Worm (Caenorhabditis elegans) whole organism, L1 larva: ENCODE data around the gene zhp-4.

ENCODE experiments used
- C04F5.9 ChIP-seq: sonication (generic microtip); optimal IDR thresholded peaks from 2 replicates; lab custom pipeline; 2016; ENCODE audit warnings: missing genetic modification characterization, missing compliant biosample characterization
- C34B4.2 ChIP-seq: sonication (generic microtip); optimal IDR thresholded peaks from 2 replicates; lab custom pipeline; 2017; ENCODE audit warnings: mild to moderate bottlenecking, missing genetic modification characterization, missing compliant biosample characterization
- Y116A8C.19 ChIP-seq: sonication (generic microtip); optimal IDR thresholded peaks from 2 replicates; lab custom pipeline; 2016; ENCODE audit warnings: missing compliant biosample characterization, missing genetic modification characterization, borderline replicate concordance
- aly-2 ChIP-seq: fragments of 150-350 bp; optimal IDR thresholded peaks from 2 replicates; lab custom pipeline; 2014; ENCODE audit warnings: missing biosample characterization, missing genetic modification characterization
- blmp-1 ChIP-seq: fragments of 150-350 bp; optimal IDR thresholded peaks from 2 replicates; lab custom pipeline; 2014; ENCODE audit warnings: missing biosample characterization, missing genetic modification characterization
- ceh-63 ChIP-seq: fragments of 200-800 bp; sonication (Bioruptor generic); optimal IDR thresholded peaks from 2 replicates; lab custom pipeline; 2018; ENCODE audit warnings: mild to moderate bottlenecking, missing genetic modification characterization, missing compliant biosample characterization
- ceh-8 ChIP-seq: fragments of 200-800 bp; sonication (Bioruptor generic); optimal IDR thresholded peaks from 2 replicates; lab custom pipeline; 2018; ENCODE audit warnings: mild to moderate bottlenecking, missing genetic modification characterization, moderate library complexity, missing compliant biosample characterization
- ceh-88 ChIP-seq: fragments of 200-800 bp; sonication (Bioruptor generic); IDR thresholded peaks from 2 replicates; pipeline ENCODE4 v1.3.6; 2022; ENCODE audit warnings: missing genetic modification characterization, missing compliant biosample characterization
- dsc-1 ChIP-seq: sonication (generic microtip); optimal IDR thresholded peaks from 2 replicates; lab custom pipeline; 2016; ENCODE audit warnings: mild to moderate bottlenecking, missing genetic modification characterization, missing compliant biosample characterization
- efl-1 ChIP-seq, 4 experiments: fragments of 150-350 bp; optimal IDR thresholded peaks in 3 of 4; peaks in 1 of 4; 1 replicate in 1 of 4; 2 replicates in 3 of 4; lab custom pipeline; 2014; ENCODE audit warnings: missing biosample characterization in 2 of 4, missing genetic modification characterization in 2 of 4, missing genetic modification reagents in 2 of 4
- efl-3 ChIP-seq: fragments of 200-800 bp; sonication (Bioruptor generic); optimal IDR thresholded peaks from 2 replicates; lab custom pipeline; 2018; ENCODE audit warnings: mild to moderate bottlenecking, missing genetic modification characterization, missing compliant biosample characterization
- ets-5 ChIP-seq: fragments of 200-800 bp; sonication (Bioruptor generic); IDR thresholded peaks from 2 replicates; pipeline ENCODE4 v1.3.6; 2022; ENCODE audit warnings: missing genetic modification characterization, missing compliant biosample characterization
- fkh-4 ChIP-seq: sonication (generic microtip); optimal IDR thresholded peaks from 2 replicates; lab custom pipeline; 2016; ENCODE audit warnings: missing compliant biosample characterization, missing genetic modification characterization, borderline replicate concordance
- fos-1 ChIP-seq: fragments of 150-350 bp; optimal IDR thresholded peaks from 2 replicates; lab custom pipeline; 2014; ENCODE audit warnings: missing biosample characterization, missing genetic modification characterization
- grh-1 ChIP-seq: fragments of 200-800 bp; sonication (Bioruptor generic); IDR thresholded peaks from 2 replicates; pipeline ENCODE4 v1.3.6; 2022; ENCODE audit warnings: missing genetic modification reagents, missing genetic modification characterization, missing compliant biosample characterization
- hpl-2 ChIP-seq: fragments of 150-350 bp; optimal IDR thresholded peaks from 2 replicates; lab custom pipeline; 2014; ENCODE audit warnings: missing biosample characterization, missing genetic modification reagents, missing genetic modification characterization
- mab-9 ChIP-seq: fragments of 200-800 bp; sonication (Bioruptor generic); IDR thresholded peaks from 2 replicates; pipeline ENCODE4 v1.3.6; 2022; ENCODE audit warnings: missing genetic modification reagents, missing genetic modification characterization, missing compliant biosample characterization
- mep-1 ChIP-seq: fragments of 150-350 bp; optimal IDR thresholded peaks from 2 replicates; lab custom pipeline; 2014; ENCODE audit warnings: missing biosample characterization, missing genetic modification characterization
- nhr-11 ChIP-seq: fragments of 150-350 bp; optimal IDR thresholded peaks from 2 replicates; lab custom pipeline; 2014; ENCODE audit warnings: missing biosample characterization, missing genetic modification characterization
- nhr-19 ChIP-seq: fragments of 200-800 bp; sonication (Bioruptor generic); conservative IDR thresholded peaks from 2 replicates; pipeline ENCODE4 v1.3.6; 2022; ENCODE audit warnings: missing genetic modification characterization, missing compliant biosample characterization
- nhr-76 ChIP-seq: sonication (generic microtip); optimal IDR thresholded peaks from 2 replicates; lab custom pipeline; 2017; ENCODE audit warnings: missing biosample characterization, missing genetic modification characterization
- nhr-84 ChIP-seq: sonication (generic microtip); optimal IDR thresholded peaks from 2 replicates; lab custom pipeline; 2017; ENCODE audit warnings: missing biosample characterization, missing genetic modification characterization
- nhr-85 ChIP-seq: sonication (generic microtip); peaks from one replicate; lab custom pipeline; 2016; ENCODE audit warnings: missing genetic modification characterization, inconsistent platforms, missing compliant biosample characterization
- pag-3 ChIP-seq: sonication (generic microtip); optimal IDR thresholded peaks from 2 replicates; lab custom pipeline; 2017; ENCODE audit warnings: missing genetic modification characterization, mild to moderate bottlenecking, missing compliant biosample characterization, antibody characterized with exemption, borderline replicate concordance; ENCODE audit not compliant: insufficient read depth
- pqm-1 ChIP-seq: sonication (generic microtip); optimal IDR thresholded peaks from 3 replicates; lab custom pipeline; 2017; ENCODE audit warnings: missing biosample characterization, missing genetic modification characterization
- sup-37 ChIP-seq: fragments of 200-800 bp; sonication (Bioruptor generic); optimal IDR thresholded peaks from 2 replicates; lab custom pipeline; 2018; ENCODE audit warnings: mild to moderate bottlenecking, missing genetic modification characterization, missing compliant biosample characterization
- tbx-2 ChIP-seq: sonication (generic microtip); optimal IDR thresholded peaks from 2 replicates; lab custom pipeline; 2016; ENCODE audit warnings: missing genetic modification characterization, missing compliant biosample characterization
- unc-98 ChIP-seq: fragments of 200-800 bp; sonication (Bioruptor generic); IDR thresholded peaks from 2 replicates; pipeline ENCODE4 v1.3.6; 2022; ENCODE audit warnings: missing genetic modification characterization, missing compliant biosample characterization
- ztf-11 ChIP-seq, 2 experiments: sonication (generic microtip); optimal IDR thresholded peaks; 2 replicates each; lab custom pipeline; 2016 to 2017; ENCODE audit warnings: missing genetic modification characterization in 2 of 2, missing biosample characterization in 1 of 2, missing compliant biosample characterization in 1 of 2

Gene zhp-4

DNA sequence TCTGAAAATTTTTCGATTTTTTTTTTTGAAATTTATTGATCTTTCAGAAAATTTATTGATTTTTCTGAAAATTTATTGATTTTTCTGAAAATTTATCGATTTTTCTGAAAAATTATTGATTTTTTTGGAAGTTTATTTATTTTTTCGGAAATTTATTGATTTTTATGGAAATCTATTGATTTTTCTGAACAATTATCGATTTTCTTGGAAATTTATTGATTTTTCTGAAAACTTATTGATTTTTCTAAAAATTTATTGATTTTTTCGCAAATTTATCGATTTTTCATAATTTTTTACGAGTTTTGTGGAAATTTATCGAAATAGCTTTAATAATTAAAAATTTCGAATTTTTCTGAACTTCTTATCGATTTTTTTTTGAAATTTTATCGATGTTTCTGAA, 5.5 kb upstream of the zhp-4 start:
- TF ChIP-seq tbx-2 (tag; lab: Kevin White, UChicago), result no peak
- no peak for TF ChIP-seq efl-1 (optimal IDR thresholded peaks at IDR 0.05; lab: Kevin White, UChicago)
- no peak for TF ChIP-seq efl-1 (GFP tag; optimal IDR thresholded peaks at IDR 0.05 in 1 of 2; lab: Kevin White, UChicago)
- no peak for TF ChIP-seq ztf-11 (tag; optimal IDR thresholded peaks at IDR 0.05; lab: Kevin White, UChicago)
- TF ChIP-seq Y116A8C.19 (tag; lab: Kevin White, UChicago), result no peak
- TF ChIP-seq C04F5.9 (tag; lab: Kevin White, UChicago), result no peak
- TF ChIP-seq grh-1 (GFP tag; lab: Robert Waterston, UW), result no peak
- TF ChIP-seq mab-9, result no peak
- no peak for TF ChIP-seq nhr-11 (tag; lab: Kevin White, UChicago)
- TF ChIP-seq aly-2 (tag; lab: Kevin White, UChicago), result no peak
- TF ChIP-seq, all 84 proteins: peak for 0

DNA sequence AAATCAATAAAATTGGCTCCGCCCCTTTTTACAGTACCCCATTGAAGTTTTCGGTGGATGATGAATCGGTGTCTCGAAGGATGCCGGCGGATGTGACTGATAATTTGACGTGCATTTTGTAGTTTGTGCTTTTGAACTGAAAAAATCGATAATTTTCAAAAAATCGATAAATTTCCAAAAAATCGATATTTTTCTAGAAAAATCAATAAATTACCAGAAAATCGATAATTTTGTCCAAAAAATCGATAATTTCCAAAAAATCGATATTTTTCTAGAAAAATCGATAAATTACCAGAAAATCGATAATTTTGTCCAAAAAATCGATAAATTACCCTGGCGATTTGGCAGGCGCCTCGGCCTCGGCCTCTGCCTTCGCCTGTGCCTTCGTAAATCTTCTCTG, 2.1 kb downstream of the zhp-4 start:
- TF ChIP-seq mep-1 (tag; lab: Kevin White, UChicago) (no peak), efl-1 (optimal IDR thresholded peaks at IDR 0.05; lab: Kevin White, UChicago) (no peak), efl-1 (GFP tag; optimal IDR thresholded peaks at IDR 0.05 in 1 of 2; lab: Kevin White, UChicago) (peak in 1 of 2 experiments; percentile 39), aly-2 (tag; lab: Kevin White, UChicago) (no peak)

DNA sequence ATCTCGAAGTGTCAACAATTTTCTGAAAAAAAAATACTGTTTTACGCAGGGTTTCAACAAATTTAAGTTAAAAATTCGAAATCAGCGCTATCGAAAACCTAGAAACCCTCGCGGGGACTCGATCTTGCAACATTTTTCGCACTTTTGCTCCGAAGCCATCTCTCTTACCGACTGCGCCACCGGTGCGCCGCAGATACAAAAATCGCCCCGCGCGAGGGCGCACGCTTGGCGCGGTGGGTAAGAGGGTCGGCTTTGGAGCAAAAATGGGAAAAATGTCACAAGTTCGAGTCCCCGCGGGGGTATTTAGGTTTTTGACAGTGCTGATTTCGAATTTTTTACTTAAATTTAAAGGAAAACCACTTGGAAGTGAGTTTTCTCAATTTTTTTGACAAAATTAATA, 10.7 kb downstream of the zhp-4 start:
- no peak for TF ChIP-seq ceh-8 (GFP tag; lab: Kevin White, UChicago)
- TF ChIP-seq ceh-63 (GFP tag; lab: Kevin White, UChicago), result no peak
- no peak for TF ChIP-seq dsc-1 (tag; lab: Kevin White, UChicago)
- no peak for TF ChIP-seq nhr-76 (tag; lab: Kevin White, UChicago)
- no peak for TF ChIP-seq aly-2 (tag; lab: Kevin White, UChicago)
- no peak for TF ChIP-seq efl-3 (GFP tag; lab: Kevin White, UChicago)
- TF ChIP-seq mep-1 (tag; lab: Kevin White, UChicago), result no peak

DNA sequence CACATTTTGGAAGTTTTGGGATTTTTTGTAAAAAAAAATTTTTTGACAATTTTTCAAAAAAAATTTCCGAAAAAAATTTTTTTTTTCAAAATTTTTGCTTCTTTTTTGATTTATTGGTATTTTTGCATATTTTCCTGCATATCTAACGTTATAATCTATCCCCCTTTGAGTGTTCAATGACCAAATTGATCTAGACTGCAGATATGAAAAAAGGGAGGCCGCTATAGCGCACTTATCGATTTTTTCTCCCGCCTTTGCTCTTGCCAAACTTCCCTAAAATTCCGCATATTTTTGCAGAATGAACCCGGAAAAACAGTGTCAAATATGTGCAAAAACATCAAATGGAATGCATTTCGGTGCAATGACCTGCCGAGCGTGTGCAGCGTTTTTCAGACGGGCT, 14.2 kb downstream of the zhp-4 start, which contains the start of gene nhr-145:
nhr-145 (plus strand) TSS at position 298 of the 400 bp plus-strand sequence.
- peak; percentile 30 for TF ChIP-seq nhr-85 (tag; lab: Kevin White, UChicago)
- no peak for TF ChIP-seq unc-98
- no peak for TF ChIP-seq mep-1 (tag; lab: Kevin White, UChicago)
- no peak for TF ChIP-seq nhr-84 (tag; lab: Kevin White, UChicago)
- TF ChIP-seq sup-37 (GFP tag; lab: Kevin White, UChicago), result no peak
- no peak for TF ChIP-seq hpl-2 (GFP tag; lab: Kevin White, UChicago)
- TF ChIP-seq nhr-19 (GFP tag; lab: Robert Waterston, UW), result peak; percentile 26
- no peak for TF ChIP-seq ets-5 (GFP tag; lab: Robert Waterston, UW)
- no peak for TF ChIP-seq pag-3
- TF ChIP-seq Y116A8C.19 (tag; lab: Kevin White, UChicago), result no peak
- TF ChIP-seq, all 84 proteins: peak for 2

DNA sequence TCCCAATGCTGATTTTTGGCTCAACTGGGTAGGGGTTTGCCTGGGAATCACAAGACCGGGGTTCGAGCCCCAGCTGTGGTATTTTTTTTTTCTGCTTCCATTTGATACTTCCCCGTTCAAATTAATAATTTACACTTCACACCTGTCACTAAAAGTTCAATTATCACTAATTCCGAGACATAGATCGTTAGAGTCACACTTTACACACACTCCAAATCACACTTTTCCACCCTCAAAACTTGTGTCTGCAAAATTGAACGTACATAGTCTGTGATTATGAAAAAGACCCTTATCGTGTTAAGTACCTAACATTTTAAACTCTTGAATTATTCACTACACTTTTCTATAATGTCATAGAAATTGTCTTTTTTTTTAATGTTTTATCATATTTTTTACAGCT, 17.8 kb downstream of the zhp-4 start:
- TF ChIP-seq fos-1 (tag; lab: Kevin White, UChicago) (no peak), C34B4.2 (tag; lab: Kevin White, UChicago) (no peak), ceh-88 (GFP tag; lab: Robert Waterston, UW) (no peak), pqm-1 (tag; lab: Kevin White, UChicago) (no peak), fkh-4 (tag; lab: Kevin White, UChicago) (no peak), aly-2 (tag; lab: Kevin White, UChicago) (no peak)

DNA sequence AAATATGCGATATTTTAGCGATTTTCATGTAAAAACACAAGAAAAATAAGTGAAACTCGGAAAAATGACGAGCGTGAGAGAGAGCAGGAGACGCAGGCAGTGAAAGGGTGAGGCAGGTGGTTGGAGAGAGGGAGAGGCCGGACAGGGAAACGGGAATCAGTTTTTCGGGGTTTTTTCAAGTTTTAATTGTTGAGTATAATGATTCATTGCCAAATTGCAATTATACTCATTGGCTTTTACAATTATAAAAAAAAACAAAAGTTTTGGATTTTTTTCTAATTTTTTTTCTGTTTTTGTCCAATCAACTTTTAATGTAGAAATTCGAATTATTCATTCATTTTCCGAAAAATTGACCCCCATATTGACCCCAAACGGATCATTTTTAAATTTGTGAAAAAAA, 19.0 kb downstream of the zhp-4 start, which contains the start of gene nhr-95:
nhr-95 (minus strand) TSS at position 101 of the 400 bp plus-strand sequence.
- TF ChIP-seq blmp-1 (tag; lab: Kevin White, UChicago) (peak; percentile 45), sup-37 (GFP tag; lab: Kevin White, UChicago) (no peak)
- TF ChIP-seq, all 84 proteins: peak for 1
